Worm (Caenorhabditis elegans) whole organism, early embryonic: ENCODE results near the gene srj-55.

Experiments
- B0310.2 ChIP-seq: sonication (generic microtip); optimal IDR thresholded peaks from 2 replicates; lab custom pipeline; 2016; ENCODE audit warnings: mild to moderate bottlenecking, missing genetic modification characterization, missing compliant biosample characterization
- F13C5.2 ChIP-seq: sonication (generic microtip); optimal IDR thresholded peaks from 2 replicates; lab custom pipeline; 2017; ENCODE audit warnings: mild to moderate bottlenecking, missing genetic modification characterization, inconsistent platforms, missing compliant biosample characterization
- aly-1 ChIP-seq: sonication (generic microtip); optimal IDR thresholded peaks from 2 replicates; lab custom pipeline; 2016; ENCODE audit warnings: missing genetic modification characterization, missing compliant biosample characterization
- ama-1 ChIP-seq: fragments of 150-350 bp; optimal IDR thresholded peaks from 2 replicates; lab custom pipeline; 2014
- ceh-13 ChIP-seq: fragments of 200-800 bp; sonication (Bioruptor generic); optimal IDR thresholded peaks from 2 replicates; lab custom pipeline; 2018; ENCODE audit warnings: mild to moderate bottlenecking, missing genetic modification characterization, missing compliant biosample characterization
- ceh-36 ChIP-seq: sonication (generic microtip); optimal IDR thresholded peaks from 2 replicates; lab custom pipeline; 2016; ENCODE audit warnings: missing genetic modification characterization, inconsistent platforms, missing compliant biosample characterization
- ets-7 ChIP-seq: sonication (generic microtip); optimal IDR thresholded peaks from 2 replicates; lab custom pipeline; 2016; ENCODE audit warnings: missing genotype, missing genetic modification characterization, missing compliant biosample characterization
- flt-1 ChIP-seq: fragments of 200-800 bp; sonication (Bioruptor generic); IDR thresholded peaks from 2 replicates; pipeline ENCODE4 v1.3.6; 2022; ENCODE audit warnings: missing genetic modification characterization, missing compliant biosample characterization
- hmbx-1 ChIP-seq: sonication (generic microtip); optimal IDR thresholded peaks from 2 replicates; lab custom pipeline; 2016; ENCODE audit warnings: mild to moderate bottlenecking, missing genetic modification characterization, missing compliant biosample characterization
- hmg-4 ChIP-seq: fragments of 200-800 bp; sonication (Bioruptor generic); optimal IDR thresholded peaks from 2 replicates; lab custom pipeline; 2018; ENCODE audit warnings: mild to moderate bottlenecking, missing genetic modification characterization, missing compliant biosample characterization
- hnd-1 ChIP-seq: sonication (generic microtip); optimal IDR thresholded peaks from 2 replicates; lab custom pipeline; 2016; ENCODE audit warnings: missing genetic modification characterization, missing compliant biosample characterization
- pes-1 ChIP-seq: fragments of 200-800 bp; sonication (Bioruptor generic); IDR thresholded peaks from 2 replicates; pipeline ENCODE4 v1.3.6; 2022; ENCODE audit warnings: missing genetic modification reagents, missing genetic modification characterization, missing compliant biosample characterization
- scrt-1 ChIP-seq: fragments of 200-800 bp; sonication (Bioruptor generic); IDR thresholded peaks from 2 replicates; pipeline ENCODE4 v1.3.6; 2022; ENCODE audit warnings: missing genetic modification characterization, missing compliant biosample characterization
- sea-1 ChIP-seq: fragments of 200-800 bp; sonication (Bioruptor generic); conservative IDR thresholded peaks from 2 replicates; pipeline ENCODE4 v1.3.6; 2022; ENCODE audit warnings: missing genetic modification characterization, missing compliant biosample characterization
- tbx-11 ChIP-seq: fragments of 200-800 bp; sonication (Bioruptor generic); IDR thresholded peaks from 2 replicates; pipeline ENCODE4 v1.3.6; 2022; ENCODE audit warnings: missing genetic modification characterization, missing compliant biosample characterization
- tbx-37 ChIP-seq: fragments of 200-800 bp; sonication (Bioruptor generic); conservative IDR thresholded peaks from 2 replicates; pipeline ENCODE4 v1.3.6; 2022; ENCODE audit warnings: missing genetic modification reagents, missing genetic modification characterization, missing compliant biosample characterization
- tra-4 ChIP-seq: sonication (generic microtip); optimal IDR thresholded peaks from 2 replicates; lab custom pipeline; 2017; ENCODE audit warnings: missing genetic modification characterization, missing compliant biosample characterization

Gene srj-55

DNA sequence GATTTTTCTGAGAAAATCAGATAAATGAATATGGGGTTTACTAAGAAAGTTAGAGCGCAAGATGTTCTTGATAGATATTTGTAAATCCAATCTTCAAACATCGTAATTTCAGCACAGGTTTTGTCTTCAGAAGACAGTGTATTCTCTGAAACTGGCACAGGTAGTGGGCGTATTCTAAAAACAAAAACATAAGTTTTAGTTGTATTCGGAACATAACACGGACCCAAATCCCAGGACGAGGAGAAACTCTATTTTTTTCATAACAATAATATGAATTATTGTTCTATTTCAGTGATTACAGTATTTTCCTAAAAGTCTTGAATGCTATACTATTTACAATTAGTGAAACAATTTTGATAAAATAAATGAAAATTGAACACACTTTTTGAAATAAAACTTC is 21.2 kb downstream of the srj-55 start, which contains the start of gene srj-45:
srj-45 (minus strand) TSS at position 101 of the 400 bp plus-strand sequence.
- TF ChIP-seq aly-1 (tag; lab: Kevin White, UChicago) (no peak), tbx-11 (GFP tag; lab: Robert Waterston, UW) (no peak), flt-1 (GFP tag; lab: Robert Waterston, UW) (no peak), hmg-4 (GFP tag; lab: Kevin White, UChicago) (no peak), ama-1 (no peak), tra-4 (tag; lab: Kevin White, UChicago) (no peak), scrt-1 (GFP tag; lab: Robert Waterston, UW) (no peak), hnd-1 (no peak), ceh-13 (GFP tag; lab: Kevin White, UChicago) (no peak), hmbx-1 (tag; lab: Kevin White, UChicago) (no peak), F13C5.2 (no peak), ets-7 (tag; lab: Kevin White, UChicago) (no peak), pes-1 (GFP tag; lab: Robert Waterston, UW) (no peak), tbx-37 (GFP tag; lab: Robert Waterston, UW) (no peak)

DNA sequence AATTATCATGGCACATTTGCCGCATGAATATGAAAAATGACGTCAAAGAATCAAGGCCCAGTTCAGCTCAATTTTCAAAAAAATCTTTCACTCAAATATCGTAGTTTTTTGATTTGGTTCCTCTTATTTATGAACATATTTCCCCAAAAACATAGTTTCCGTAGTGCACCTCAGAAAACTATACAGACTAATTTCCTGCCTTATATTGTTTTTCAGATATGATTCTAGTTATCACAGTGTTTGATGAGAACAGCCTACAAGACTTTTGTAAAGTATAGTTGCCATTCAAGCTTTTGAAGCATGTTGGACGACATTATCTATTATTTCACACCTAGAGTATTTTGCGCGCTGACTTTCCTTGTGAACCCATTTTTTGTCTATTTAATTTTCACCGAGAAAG is 25.1 kb downstream of the srj-55 start, which contains the start of gene srj-50:
srj-50 (plus strand) TSS at position 301 of the 400 bp plus-strand sequence.
- TF ChIP-seq scrt-1 (GFP tag; lab: Robert Waterston, UW) (no peak), hmg-4 (GFP tag; lab: Kevin White, UChicago) (no peak), B0310.2 (no peak), hmbx-1 (tag; lab: Kevin White, UChicago) (no peak), pes-1 (GFP tag; lab: Robert Waterston, UW) (no peak), hnd-1 (no peak), tbx-37 (GFP tag; lab: Robert Waterston, UW) (no peak), ets-7 (tag; lab: Kevin White, UChicago) (no peak), ceh-36 (tag; lab: Kevin White, UChicago) (no peak), tbx-11 (GFP tag; lab: Robert Waterston, UW) (no peak), sea-1 (no peak), F13C5.2 (no peak)

DNA sequence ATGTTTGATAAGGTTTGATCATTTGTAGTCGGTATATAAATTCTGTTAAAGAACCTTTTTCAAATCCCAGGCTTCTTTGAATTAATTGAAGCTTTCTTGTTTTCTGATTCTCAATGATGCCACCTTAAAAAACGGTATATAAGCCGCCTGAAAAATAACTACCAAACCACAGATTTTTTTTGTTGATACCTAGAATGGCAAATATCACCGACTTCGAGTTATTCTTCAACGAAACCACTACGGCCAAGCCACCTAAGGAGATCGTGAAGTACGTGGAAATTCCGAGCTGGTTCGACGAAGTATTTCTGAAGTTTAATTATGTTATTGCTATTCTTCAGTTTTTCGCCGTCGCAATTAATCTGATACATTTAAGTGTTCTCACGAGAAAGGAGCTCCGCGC is 26.9 kb downstream of the srj-55 start, which contains the start of gene srw-2:
srw-2 (plus strand) TSS at position 62 of the 400 bp plus-strand sequence.
- TF ChIP-seq ama-1 (no peak), ceh-36 (tag; lab: Kevin White, UChicago) (no peak), aly-1 (tag; lab: Kevin White, UChicago) (no peak), sea-1 (no peak), hmbx-1 (tag; lab: Kevin White, UChicago) (no peak), F13C5.2 (no peak), tra-4 (tag; lab: Kevin White, UChicago) (no peak), ets-7 (tag; lab: Kevin White, UChicago) (no peak), tbx-11 (GFP tag; lab: Robert Waterston, UW) (no peak), scrt-1 (GFP tag; lab: Robert Waterston, UW) (no peak), hmg-4 (GFP tag; lab: Kevin White, UChicago) (no peak), hnd-1 (no peak), flt-1 (GFP tag; lab: Robert Waterston, UW) (no peak), pes-1 (GFP tag; lab: Robert Waterston, UW) (no peak), B0310.2 (no peak)

DNA sequence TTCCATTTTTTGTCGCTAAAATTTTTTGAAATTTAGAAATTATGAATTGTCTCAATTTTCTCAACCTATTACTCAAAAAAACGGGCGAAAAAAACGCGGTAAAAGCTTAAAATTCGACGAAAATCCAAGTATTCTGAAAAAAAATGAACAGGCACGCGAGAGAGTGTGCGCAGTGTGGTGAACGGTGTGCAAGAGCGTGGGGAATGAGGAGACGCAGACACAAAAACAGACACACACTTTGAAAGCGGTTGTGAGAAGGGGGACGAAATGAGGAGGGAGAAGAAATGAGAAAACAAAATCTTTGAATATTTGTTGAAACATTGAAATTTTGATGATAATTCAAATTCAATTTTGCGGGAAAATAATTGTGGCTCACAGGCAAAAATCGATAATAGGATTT is 30.9 kb downstream of the srj-55 start, which contains the start of gene T03D3.5:
T03D3.5 (minus strand) TSS at position 21 of the 400 bp plus-strand sequence.
- TF ChIP-seq tbx-11 (GFP tag; lab: Robert Waterston, UW) (no peak), ama-1 (no peak), ets-7 (tag; lab: Kevin White, UChicago) (no peak), pes-1 (GFP tag; lab: Robert Waterston, UW) (no peak), hmbx-1 (tag; lab: Kevin White, UChicago) (no peak), tra-4 (tag; lab: Kevin White, UChicago) (no peak), hmg-4 (GFP tag; lab: Kevin White, UChicago) (no peak), hnd-1 (no peak), F13C5.2 (no peak), aly-1 (tag; lab: Kevin White, UChicago) (no peak), ceh-36 (tag; lab: Kevin White, UChicago) (no peak), sea-1 (no peak), ceh-13 (GFP tag; lab: Kevin White, UChicago) (no peak), tbx-37 (GFP tag; lab: Robert Waterston, UW) (no peak)

DNA sequence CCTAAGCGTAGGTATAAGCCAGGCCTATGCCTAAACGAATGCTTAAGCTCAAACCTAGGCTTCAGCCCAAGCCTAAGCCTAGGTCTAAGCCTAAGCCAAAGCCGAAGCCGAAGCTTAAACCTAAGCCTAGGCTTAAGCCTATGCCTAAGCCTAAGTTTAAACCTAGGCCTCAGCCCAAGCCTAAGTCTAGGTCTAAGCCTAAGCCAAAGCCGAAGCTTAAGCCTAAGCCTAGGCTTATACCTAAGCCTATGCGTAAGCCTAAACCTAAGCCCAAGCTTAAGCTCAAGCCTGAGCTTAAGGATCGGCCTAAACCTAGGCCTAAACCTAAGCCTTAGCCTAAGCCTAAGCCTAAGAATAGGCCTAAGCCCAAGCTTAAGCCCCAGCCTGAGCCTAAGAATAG is 31.8 kb downstream of the srj-55 start:
- TF ChIP-seq ceh-36 (tag; lab: Kevin White, UChicago), result peak; percentile 88
- no peak for TF ChIP-seq tra-4 (tag; lab: Kevin White, UChicago)

DNA sequence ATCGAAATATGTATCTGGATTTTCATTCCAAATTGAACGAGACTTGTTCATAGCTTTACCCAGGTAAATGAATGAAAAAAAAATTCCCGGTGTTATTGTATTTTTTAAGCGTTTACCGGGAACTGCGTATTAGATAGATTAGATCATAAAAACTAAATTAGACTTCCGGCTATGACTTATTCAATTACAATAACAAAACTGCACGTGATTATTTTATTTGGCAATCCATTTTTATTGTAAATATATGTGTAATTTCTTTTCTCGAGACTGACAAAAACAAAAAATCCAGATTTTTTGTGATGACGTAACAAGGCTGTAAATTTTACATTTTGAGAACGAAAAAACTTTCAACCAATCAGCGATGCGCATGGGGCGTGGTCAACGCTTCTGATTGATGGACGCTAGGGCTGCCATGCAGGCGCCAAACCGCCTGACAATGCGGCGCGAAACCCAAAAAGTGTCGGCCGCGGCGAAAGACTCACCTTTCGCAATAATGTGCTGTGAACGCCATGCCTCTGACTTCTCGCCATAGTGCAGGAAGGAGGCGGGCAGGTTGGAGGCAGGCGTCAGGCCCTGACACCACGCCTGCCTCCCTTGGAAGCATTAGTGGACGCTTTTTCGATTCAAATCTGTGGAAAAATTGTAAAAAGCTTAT is 36.0 kb downstream of the srj-55 start, which contains the start of gene srh-36:
srh-36 (minus strand) TSS at position 51 of the 655 bp plus-strand sequence.
- TF ChIP-seq tbx-37 (GFP tag; lab: Robert Waterston, UW), result no peak
- no peak for TF ChIP-seq hmbx-1 (tag; lab: Kevin White, UChicago)
- TF ChIP-seq tbx-11 (GFP tag; lab: Robert Waterston, UW), result no peak
- TF ChIP-seq flt-1 (GFP tag; lab: Robert Waterston, UW), result no peak
- no peak for TF ChIP-seq hnd-1
- no peak for TF ChIP-seq scrt-1 (GFP tag; lab: Robert Waterston, UW)
- TF ChIP-seq tra-4 (tag; lab: Kevin White, UChicago), result no peak
- no peak for TF ChIP-seq sea-1
- TF ChIP-seq F13C5.2, result no peak
- TF ChIP-seq B0310.2, result no peak

DNA sequence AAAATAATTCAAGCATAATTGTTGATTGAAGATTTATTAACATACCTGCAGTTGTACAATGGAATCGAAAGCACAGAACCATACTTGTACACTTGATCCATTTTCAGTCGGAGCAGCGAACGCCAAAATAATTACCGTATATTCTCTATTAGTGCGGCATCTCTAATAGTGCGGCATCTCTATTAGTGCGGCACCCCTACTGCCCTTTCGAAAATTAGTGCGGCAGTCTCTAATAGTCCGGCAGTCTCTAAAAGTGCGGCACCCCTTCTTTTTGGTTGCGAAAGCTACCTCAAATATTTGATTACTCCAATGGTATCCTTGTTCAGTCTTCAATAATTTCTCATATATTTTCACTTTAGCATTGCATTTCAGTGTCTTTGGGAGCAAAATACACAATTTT is 39.6 kb downstream of the srj-55 start, which contains the start of gene srt-34:
srt-34 (minus strand) TSS at position 101 of the 400 bp plus-strand sequence.
- TF ChIP-seq sea-1 (no peak), B0310.2 (no peak), hmg-4 (GFP tag; lab: Kevin White, UChicago) (no peak), aly-1 (tag; lab: Kevin White, UChicago) (no peak), ceh-13 (GFP tag; lab: Kevin White, UChicago) (no peak), F13C5.2 (no peak), ets-7 (tag; lab: Kevin White, UChicago) (no peak), pes-1 (GFP tag; lab: Robert Waterston, UW) (no peak), flt-1 (GFP tag; lab: Robert Waterston, UW) (no peak), ama-1 (no peak), hmbx-1 (tag; lab: Kevin White, UChicago) (no peak)
